Worm (Caenorhabditis elegans): Measurements from ENCODE around the gene B0348.10.

Gene B0348.10

DNA sequence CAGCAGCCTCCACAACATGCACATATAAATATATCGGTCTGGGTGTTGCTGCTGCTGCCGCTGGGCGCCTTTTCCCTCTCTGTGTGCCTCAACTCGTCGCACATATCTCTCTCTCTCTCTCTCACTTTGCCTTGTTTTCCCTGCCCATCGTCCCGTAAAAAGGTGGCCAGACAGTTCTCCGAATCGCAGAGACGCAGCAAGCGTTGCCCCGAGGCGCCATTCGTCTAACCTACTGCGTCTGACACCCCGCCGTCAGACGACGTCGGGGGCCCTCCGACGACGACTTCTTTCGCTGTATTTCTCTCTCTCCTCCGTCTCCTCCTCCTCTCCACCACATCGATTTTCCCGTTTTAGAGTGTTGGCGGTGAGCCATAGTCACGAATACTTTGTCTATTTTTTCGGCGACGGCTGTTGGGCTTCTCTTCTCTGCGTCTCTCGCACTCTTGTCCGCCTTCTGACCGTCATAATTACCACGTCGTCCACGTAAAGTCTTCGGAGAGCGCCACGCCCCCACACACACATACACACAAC lies at the start of gene B0348.10 (continued):
- TF ChIP-seq ceh-32 (tag; optimal IDR thresholded peaks at IDR 0.05; ENCODE audit: poor library complexity) (peak; percentile 30), egl-43 (GFP tag; IDR thresholded peaks at IDR 0.05) (peak; percentile 73; the same call in 1 of the 2 replicates), dmd-6 (GFP tag; IDR thresholded peaks at IDR 0.05) (peak; percentile 66), T26A8.4 (GFP tag; IDR thresholded peaks at IDR 0.05) (peak; percentile 48; the same call in 1 of the 2 replicates), nhr-11 (tag; optimal IDR thresholded peaks at IDR 0.05) (peak; percentile 54), dve-1 (tag; optimal IDR thresholded peaks at IDR 0.05; ENCODE audit: insufficient read depth) (peak; percentile 55), nhr-28 (tag; optimal IDR thresholded peaks at IDR 0.05) (peak; percentile 66)

DNA sequence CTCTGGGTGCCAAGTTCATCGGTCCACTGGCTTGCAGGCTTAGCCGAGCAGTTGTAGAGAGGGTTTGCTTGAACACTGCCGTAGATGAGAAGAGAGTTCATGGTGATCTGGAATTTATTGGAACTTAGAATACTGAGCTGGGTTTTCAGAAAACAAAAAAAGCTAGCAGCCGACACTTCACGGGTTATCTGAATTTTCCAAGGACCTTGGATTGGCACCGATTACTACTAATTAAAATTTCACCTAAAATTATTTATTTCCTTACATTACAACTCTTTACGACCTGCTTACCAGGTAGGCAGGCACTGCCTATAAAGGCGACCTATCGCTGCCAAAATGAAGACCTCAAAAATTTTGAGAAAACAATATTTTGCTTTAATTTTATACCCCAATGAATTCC lies 47.4 kb upstream of the B0348.10 start, which contains the start of gene srt-52:
srt-52 (minus strand) TSS at position 101 of the 400 bp plus-strand sequence.
- TF ChIP-seq tra-1 (GFP tag; IDR thresholded peaks at IDR 0.05) (no peak), nhr-42 (GFP tag; IDR thresholded peaks at IDR 0.05) (no peak), lin-15B (tag; optimal IDR thresholded peaks at IDR 0.05) (no peak), T26A8.4 (GFP tag; IDR thresholded peaks at IDR 0.05) (no peak), ztf-7 (tag; optimal IDR thresholded peaks at IDR 0.05) (no peak), ctbp-1 (GFP tag; IDR thresholded peaks at IDR 0.05) (no peak), ces-1 (GFP tag; optimal IDR thresholded peaks at IDR 0.05) (no peak), madf-5 (GFP tag; IDR thresholded peaks at IDR 0.05) (no peak), unc-62 (GFP tag; optimal IDR thresholded peaks at IDR 0.05 in 1 of 2) (no peak), unc-62 (tag; optimal IDR thresholded peaks at IDR 0.05) (no peak), skn-1 (tag; optimal IDR thresholded peaks at IDR 0.05) (no peak), hif-1 (tag; optimal IDR thresholded peaks at IDR 0.05) (no peak), hlh-30 (tag; optimal IDR thresholded peaks at IDR 0.05; ENCODE audit: insufficient read depth) (no peak)

- no peak for TF ChIP-seq nhr-76 (tag; optimal IDR thresholded peaks at IDR 0.05)
- no peak for TF ChIP-seq ZK546.5 (tag; optimal IDR thresholded peaks at IDR 0.05)
- TF ChIP-seq dmd-9 (GFP tag; IDR thresholded peaks at IDR 0.05), result 0 out of 2 replicates have a peak, but pooled peaks have one; percentile 10
- TF ChIP-seq sdz-12 (GFP tag; optimal IDR thresholded peaks at IDR 0.05), result peak; percentile 62
- no peak for TF ChIP-seq R02D3.7 (tag; optimal IDR thresholded peaks at IDR 0.05)
- no peak for TF ChIP-seq daf-8 (GFP tag; IDR thresholded peaks at IDR 0.05)
- TF ChIP-seq daf-16 (GFP tag; optimal IDR thresholded peaks at IDR 0.05), result peak; percentile 55 to 82
- TF ChIP-seq daf-16 (tag; optimal IDR thresholded peaks at IDR 0.05), result peak; percentile 51
- TF ChIP-seq jun-1 (tag; optimal IDR thresholded peaks at IDR 0.05), result peak; percentile 4
- peak; percentile 54; the same call in 1 of the 2 replicates for TF ChIP-seq lin-29 (GFP tag; IDR thresholded peaks at IDR 0.05)
- TF ChIP-seq dmd-8 (GFP tag; IDR thresholded peaks at IDR 0.05), result peak; percentile 89
- peak; percentile 45; the same call in 1 of the 2 replicates for TF ChIP-seq ZK337.2 (GFP tag; IDR thresholded peaks at IDR 0.05)
- peak; percentile 81 for TF ChIP-seq snpc-1.2 (GFP tag; IDR thresholded peaks at IDR 0.05)
- TF ChIP-seq ceh-82 (tag; optimal IDR thresholded peaks at IDR 0.05), result no peak
- TF ChIP-seq nhr-42 (GFP tag; IDR thresholded peaks at IDR 0.05), result no peak
- no peak for TF ChIP-seq aly-2 (tag; optimal IDR thresholded peaks at IDR 0.05)
- TF ChIP-seq zip-11 (GFP tag; IDR thresholded peaks at IDR 0.05), result peak; percentile 87
- TF ChIP-seq tra-1 (GFP tag; IDR thresholded peaks at IDR 0.05), result peak; percentile 59; the same call in 1 of the 2 replicates
- TF ChIP-seq mdt-29 (GFP tag; IDR thresholded peaks at IDR 0.05), result peak; percentile 80
- peak; percentile 53 for TF ChIP-seq ztf-7 (tag; optimal IDR thresholded peaks at IDR 0.05)
- TF ChIP-seq lim-7 (GFP tag; IDR thresholded peaks at IDR 0.05), result peak; percentile 93
- peak; percentile 40 for TF ChIP-seq spr-1 (tag; optimal IDR thresholded peaks at IDR 0.05)
- TF ChIP-seq mep-1 (tag; optimal IDR thresholded peaks at IDR 0.05), result no peak
- no peak for TF ChIP-seq lin-15B (tag; optimal IDR thresholded peaks at IDR 0.05)
- no peak for TF ChIP-seq unc-62 (GFP tag; optimal IDR thresholded peaks at IDR 0.05 in 1 of 2)
- no peak for TF ChIP-seq unc-62 (tag; optimal IDR thresholded peaks at IDR 0.05)
- TF ChIP-seq hif-1 (tag; optimal IDR thresholded peaks at IDR 0.05), result no peak
- TF ChIP-seq mxl-3 (GFP tag; optimal IDR thresholded peaks at IDR 0.05), result peak; percentile 64
- peak; percentile 76 for TF ChIP-seq mes-2 (tag; optimal IDR thresholded peaks at IDR 0.05; ENCODE audit: poor library complexity, severe bottlenecking)
- peak; percentile 69 for TF ChIP-seq gei-8 (GFP tag; optimal IDR thresholded peaks at IDR 0.05)
- TF ChIP-seq dpl-1 (GFP tag; optimal IDR thresholded peaks at IDR 0.05), result no peak
- peak; percentile 71 for TF ChIP-seq ctbp-1 (GFP tag; IDR thresholded peaks at IDR 0.05)
- TF ChIP-seq Y48G9A.11 (GFP tag; IDR thresholded peaks at IDR 0.05), result peak; percentile 80; the same call in 1 of the 2 replicates
- TF ChIP-seq T26A8.4 (GFP tag; IDR thresholded peaks at IDR 0.05), result no peak; the same call in 1 of the 2 replicates
- TF ChIP-seq php-3 (GFP tag; IDR thresholded peaks at IDR 0.05), result peak; percentile 76
- TF ChIP-seq ceh-62 (tag; optimal IDR thresholded peaks at IDR 0.05), result no peak
Measured at ce11 chrV:53286-53685, 44.7 kb upstream of the B0348.10 start.

All from whole organism, L4 larva.